Fruit fly (Drosophila melanogaster): Measurements from ENCODE around the gene Whamy.

- TF ChIP-seq CG17912 (GFP tag; optimal IDR thresholded peaks at IDR 0.05), result no peak
- TF ChIP-seq ERR (GFP tag; optimal IDR thresholded peaks at IDR 0.05), result no peak
- TF ChIP-seq Dek (tag; optimal IDR thresholded peaks at IDR 0.05), result no peak
- no peak for TF ChIP-seq ab (GFP tag; optimal IDR thresholded peaks at IDR 0.05)
- no peak for TF ChIP-seq rib (GFP tag; IDR thresholded peaks at IDR 0.05)
- TF ChIP-seq CG8388 (GFP tag; optimal IDR thresholded peaks at IDR 0.05), result no peak
These were observed 41.1 kb downstream of the Whamy start, which contains the start of gene alphaTub85E for dm6 chr3R:9733150-9733549.

Measured in whole organism, embryonic.